Fruit fly (Drosophila melanogaster) whole organism, larva: ENCODE results near the gene wapl.

Source experiments
- noc ChIP-seq: fragments of 200-800 bp; sonication (Bioruptor generic); optimal IDR thresholded peaks from 3 replicates; lab custom pipeline; 2019; ENCODE audit warnings: missing biosample characterization, mild to moderate bottlenecking, missing genetic modification characterization, moderate library complexity

Gene wapl

DNA sequence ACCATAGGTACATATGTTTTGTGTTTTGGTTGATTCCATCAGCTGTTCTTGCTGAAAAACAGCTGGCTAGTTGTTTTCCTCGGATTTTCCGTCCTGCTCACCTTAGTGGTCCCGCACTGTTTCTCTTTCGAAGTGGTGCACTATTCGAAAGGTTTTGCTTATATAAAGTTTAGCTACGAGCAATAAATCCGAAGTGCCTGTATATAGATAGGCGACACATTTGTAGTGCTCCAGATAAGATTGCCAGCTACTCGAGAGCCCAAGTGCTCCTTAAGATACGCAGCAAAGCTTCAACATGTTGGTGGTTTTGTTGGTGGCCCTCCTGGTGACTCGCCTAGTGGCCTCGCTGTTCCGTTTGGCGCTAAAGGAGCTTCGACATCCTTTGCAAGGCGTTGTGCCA, 20.0 kb upstream of the wapl start, which contains the start of gene Cyp4ae1:
Cyp4ae1 (plus strand) TSS at position 206 of the 400 bp plus-strand sequence.
- TF ChIP-seq noc (tag; lab: Kevin White, UChicago) = no peak

DNA sequence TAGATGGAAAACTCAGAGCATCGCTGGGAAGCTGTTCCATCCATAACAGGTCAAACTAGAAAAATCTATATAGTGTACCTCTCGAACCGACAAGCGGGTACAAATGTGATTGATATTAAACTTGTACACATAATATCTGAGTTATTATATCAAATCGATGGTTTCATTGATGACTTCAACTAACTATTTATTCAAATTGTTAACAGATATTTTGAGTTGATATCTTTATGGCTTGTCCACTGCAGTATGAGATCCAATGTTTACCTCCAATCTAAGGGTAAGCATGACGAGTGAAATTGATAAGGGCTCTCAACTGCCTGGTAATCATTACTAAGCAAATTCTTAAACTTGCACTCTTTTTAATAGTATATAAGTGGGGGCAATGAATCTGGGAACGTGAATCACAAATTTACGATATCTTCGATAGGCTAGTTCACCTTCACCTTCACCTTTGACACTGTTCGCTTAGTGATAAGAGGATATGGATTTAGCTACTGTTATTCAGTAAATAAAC, 17.2 kb upstream of the wapl start, which contains the start of gene Cyp4d2:
Cyp4d2 (plus strand) TSS at position 51 of the 514 bp plus-strand sequence.
- TF ChIP-seq noc (tag; lab: Kevin White, UChicago) = no peak

DNA sequence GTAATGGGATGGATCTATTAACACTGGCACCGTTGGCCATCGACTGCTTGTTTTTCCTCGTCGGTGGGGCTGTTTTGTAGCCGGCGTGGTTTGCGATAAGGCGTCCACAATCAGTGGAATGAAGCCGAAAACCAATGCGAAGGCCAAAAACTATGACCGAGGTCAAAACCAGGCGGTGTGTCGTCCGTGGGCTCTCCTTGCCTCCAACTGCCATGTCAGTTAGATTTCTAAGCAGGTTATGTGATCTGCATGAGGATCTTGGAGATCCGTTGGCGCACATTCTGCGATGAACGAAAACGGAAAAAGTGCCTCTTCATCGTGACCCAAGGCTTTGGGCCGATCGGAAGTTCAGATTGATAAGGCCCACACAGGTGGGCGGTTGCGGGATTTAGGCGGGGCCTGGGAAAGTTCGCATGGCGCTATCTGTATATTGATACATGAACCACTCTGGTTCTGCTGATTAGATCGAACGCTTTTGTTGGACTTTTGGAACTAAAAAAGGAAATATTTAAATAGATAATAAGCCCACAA, 16.5 kb upstream of the wapl start, which contains the start of gene Cyp4d14:
Cyp4d14 (minus strand) TSS at position 51 of the 531 bp plus-strand sequence.
- no peak for TF ChIP-seq noc (tag; lab: Kevin White, UChicago)

DNA sequence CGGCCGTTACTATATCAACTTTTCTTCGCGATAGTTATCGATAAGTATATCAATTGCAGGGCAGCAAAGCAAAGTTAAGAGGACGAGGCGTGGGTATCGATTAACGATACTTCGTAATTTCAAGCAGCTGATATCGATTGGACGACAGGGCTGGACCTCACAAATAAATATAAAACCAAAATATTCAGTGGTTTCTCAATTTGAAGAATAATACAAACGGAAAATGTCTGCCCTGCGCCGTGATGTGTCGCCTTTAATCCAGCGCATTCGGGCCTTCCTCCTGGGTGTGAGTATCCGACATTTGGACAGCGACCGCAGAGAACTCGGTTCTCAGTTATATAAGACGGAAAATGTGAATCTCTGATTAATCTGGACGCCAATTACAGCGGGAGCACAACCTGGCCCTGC, 13.6 kb upstream of the wapl start, which contains the start of gene ND-B14.5A:
ND-B14.5A (plus strand) TSS at position 107 of the 408 bp plus-strand sequence.
- no peak for TF ChIP-seq noc (tag; lab: Kevin White, UChicago)

DNA sequence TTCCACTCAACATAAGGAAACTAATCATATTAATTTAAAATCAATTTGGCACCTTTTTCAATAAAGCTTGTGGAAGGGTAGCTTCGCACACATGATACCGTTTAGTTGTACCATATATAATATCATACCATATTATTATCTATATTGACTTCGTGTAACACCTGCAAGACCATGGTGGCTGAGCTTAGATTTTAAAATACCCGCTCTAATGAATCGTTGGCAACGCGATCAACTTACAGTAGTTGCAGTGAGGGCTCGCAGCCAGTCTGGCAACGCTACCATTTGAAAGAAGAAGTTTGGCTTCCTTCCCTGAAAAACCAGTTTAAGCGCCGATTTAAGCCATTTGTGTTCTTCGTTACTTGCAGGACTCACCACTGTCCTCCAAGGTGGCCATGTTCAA, 11.6 kb upstream of the wapl start:
- TF ChIP-seq noc (tag; lab: Kevin White, UChicago) = no peak

DNA sequence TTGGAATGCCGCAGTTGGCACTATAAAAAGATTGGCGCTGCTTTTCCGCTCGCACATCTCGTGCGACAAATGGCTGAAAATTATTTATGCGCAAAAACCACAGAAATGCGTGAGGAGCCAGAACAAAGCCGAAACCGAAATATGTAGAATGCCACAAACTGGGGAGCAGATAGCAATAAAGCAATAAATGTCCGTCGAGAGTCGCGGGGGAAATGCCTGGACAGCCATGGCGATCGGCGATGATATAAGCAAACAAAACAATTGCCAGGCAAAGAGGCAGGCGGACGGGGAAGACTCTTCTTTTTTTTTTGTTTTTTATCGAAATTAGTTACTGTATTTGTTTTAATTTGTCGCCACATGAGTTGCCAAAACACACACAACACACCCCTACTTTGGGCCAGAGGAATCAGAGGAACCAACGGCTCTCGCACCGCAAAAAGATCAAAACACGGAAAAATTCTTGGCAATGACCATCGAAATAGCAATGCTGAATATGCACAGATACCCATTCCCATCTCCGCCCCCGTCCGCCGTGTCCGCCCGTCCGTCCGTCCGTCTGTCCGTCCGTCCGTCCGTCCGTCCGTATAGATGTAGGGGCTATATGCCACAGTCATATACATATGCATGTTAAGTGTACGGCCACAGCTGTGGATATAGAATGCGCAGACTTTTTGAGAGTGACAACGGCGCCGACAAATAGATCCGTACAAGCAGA, 9.9 kb upstream of the wapl start:
- TF ChIP-seq noc (tag; lab: Kevin White, UChicago) = no peak

DNA sequence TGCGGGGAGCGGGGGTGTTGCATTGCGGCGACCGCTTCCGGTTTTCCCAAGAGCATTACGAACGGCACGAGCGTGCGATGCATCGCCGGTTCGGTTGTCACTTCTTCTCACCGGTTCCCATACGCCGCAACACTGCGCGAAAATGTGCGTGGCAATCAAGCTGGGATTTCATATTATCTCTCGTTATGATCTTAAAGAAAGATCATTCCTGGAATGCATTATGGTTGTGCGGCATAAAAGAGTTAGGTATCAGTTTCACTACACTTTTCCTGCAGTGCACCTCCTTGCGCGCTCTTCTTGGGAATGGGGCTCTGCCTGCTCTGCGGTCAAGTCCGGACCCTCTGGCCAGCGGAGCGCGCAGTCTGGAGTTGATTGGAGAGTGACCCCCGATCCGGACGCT, 7.3 kb upstream of the wapl start:
- TF ChIP-seq noc (tag; lab: Kevin White, UChicago) = no peak

DNA sequence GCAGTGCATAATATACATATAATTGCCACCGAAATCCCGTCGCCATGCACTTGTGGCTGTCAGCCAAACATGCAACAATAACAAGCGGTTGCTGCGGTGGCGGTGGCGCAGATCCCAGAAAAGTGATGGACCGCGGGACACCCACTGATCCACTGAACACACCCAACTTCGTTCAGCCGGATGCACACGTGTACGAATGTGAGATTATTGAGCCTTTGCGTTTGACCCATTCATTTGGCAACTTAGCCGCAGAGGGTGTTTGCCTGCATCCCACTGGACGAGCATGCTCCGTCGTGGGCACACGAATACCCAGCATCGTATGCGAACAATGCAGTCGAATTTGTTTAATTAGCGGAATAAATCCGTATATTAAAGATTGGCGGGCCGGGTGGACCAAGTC, 6.6 kb upstream of the wapl start:
- TF ChIP-seq noc (tag; lab: Kevin White, UChicago) = no peak

DNA sequence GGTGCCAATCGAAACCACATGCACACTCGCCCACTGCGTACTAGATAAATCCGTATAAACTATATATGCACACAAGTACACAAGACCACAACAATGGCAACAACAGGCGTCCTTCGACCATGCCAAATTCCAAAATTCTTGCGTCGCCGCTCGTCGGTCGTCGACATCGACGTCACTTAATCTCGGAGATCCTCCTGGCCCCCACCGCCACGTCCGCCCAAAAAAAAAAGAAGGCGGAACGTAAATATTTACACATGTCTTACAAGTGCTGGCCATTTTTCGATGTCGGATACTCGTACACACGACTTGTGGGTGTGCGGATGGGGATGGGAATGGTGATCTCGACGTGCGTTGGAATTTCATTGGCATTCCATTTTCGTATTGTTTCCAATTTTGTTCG, 4.6 kb upstream of the wapl start:
- TF ChIP-seq noc (tag; lab: Kevin White, UChicago) = no peak

DNA sequence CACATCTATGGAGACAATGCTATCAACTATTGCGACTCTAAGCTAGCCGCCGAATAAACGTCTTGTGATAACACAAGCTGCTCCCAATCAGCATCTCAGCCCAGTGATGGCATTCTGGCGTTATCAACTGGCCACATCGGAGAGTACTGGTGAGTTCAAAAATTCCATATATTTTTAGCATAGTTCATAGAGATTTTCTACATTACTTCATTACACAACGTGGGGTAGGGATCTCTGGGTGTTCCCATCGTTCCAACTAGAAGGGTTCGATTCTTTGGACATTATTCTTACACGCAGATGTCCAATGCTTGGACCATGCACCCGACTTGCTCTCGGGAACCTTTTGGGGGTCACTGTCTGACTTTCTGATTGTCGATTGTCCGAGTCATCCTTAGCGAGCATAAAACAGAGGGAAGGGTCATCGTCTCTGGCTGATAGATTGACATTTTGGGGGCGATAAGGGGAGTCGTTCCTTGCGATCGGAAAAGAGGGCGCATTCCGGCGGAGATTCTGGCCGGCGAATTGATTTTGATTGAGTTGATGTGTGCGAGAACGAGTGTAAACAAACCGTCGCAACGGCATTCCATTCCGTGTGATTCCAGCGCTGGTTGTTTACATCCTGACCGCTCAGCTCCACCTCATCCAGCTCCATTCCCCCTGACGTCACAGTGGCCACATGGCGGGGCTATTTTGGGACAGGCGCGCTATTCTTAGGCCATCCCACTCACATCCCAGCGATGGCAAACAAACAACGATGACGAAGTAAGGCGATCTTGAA, 3.5 kb upstream of the wapl start, which contains the start of the genes Cyp4d1 and CG3630:
Cyp4d1 (minus strand) TSS at position 51 of the 778 bp plus-strand sequence.
CG3630 (plus strand) TSS at position 67 of the 778 bp plus-strand sequence.
- peak; percentile 44 for TF ChIP-seq noc (tag; lab: Kevin White, UChicago)

DNA sequence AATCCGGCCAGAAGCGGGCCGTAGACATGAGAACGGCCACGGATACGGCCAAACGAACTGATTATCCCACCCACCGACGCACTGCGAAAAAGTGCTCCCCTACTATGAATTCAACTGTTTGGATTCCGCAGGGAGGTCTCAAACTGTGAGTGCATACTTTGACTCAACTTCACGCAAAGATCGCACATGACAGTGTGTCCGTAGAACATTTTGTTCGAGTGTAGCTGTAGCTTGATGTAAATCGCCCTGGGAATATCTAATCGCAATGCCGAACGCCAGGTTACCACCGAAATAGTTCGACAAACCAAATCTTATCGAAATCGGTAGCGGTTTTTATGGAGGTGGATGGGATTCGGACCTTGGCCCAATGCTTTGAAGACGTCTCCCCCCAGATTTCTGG, 2.2 kb upstream of the wapl start:
- TF ChIP-seq noc (tag; lab: Kevin White, UChicago) = no peak

DNA sequence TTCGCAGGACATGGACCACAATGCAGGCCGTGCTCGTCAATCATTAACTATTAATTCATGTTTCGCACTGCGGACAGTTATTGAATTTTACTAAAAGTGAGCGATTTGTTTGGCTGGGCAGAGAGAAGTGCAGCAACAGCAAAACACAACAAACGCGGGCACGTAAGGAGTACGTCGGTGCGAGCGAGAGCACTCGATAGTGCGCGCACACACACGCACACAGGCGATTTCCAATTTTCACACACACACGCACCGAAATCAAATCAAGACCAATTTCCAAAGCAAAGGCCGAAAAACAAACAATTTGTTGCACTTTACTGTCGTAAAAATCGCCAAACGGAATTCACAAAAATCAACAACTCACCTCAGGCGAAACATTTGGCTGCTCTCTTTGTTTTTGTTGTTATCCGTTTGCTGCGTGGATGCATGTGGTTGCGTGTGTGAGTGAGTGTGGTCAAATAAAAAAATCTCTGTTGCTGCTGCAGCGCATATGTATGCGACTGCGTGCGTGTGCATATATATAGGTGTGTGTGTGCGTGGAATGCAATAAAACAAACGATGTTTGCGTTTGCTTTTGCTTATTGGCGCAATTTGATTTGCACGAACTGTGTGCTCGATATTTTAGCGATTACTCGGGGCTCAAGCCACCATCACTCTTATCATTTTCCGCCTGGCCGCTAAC, 713 bp downstream of the wapl start:
- TF ChIP-seq noc (tag; lab: Kevin White, UChicago) = no peak

DNA sequence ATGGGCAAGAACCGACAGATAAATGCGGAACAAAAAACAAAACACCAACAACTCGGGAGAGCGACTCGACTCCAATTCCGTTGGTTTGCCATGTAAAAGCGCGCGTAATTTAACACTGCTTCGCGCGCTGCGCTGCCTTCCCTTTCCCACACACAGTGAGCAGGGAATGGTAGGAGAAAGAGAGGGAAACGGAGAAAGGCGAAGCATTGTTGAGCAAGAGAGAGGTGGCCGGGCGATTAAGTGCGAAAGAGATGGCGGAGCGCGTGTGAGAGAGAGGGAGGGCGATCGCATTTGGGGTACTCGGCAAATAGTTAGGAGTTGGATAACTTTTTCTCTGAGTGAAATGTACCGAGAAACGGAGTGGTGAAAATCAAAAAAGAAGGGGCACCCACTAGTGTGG, 2.9 kb downstream of the wapl start:
- no peak for TF ChIP-seq noc (tag; lab: Kevin White, UChicago)

DNA sequence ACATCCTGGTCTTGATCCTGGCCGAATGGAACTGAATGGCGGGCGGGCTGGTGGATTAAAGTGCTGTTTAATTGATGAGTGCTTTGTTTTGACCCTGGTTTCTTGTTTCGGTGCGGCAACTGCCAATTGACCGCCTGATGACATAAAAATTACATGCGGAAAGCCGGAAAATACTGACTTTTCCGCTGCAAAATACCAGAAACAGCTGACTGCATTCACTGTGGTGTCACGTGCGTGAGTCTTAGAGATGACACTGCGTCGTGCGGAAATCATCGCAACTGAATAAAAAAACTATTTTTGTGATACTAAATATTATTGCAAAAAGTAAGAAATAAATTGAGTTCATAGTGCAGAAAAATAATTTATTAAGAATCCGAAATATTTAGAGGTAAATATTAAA, 9.3 kb downstream of the wapl start, which contains the start of gene bcn92:
bcn92 (minus strand) TSS at position 170 of the 400 bp plus-strand sequence.
- TF ChIP-seq noc (tag; lab: Kevin White, UChicago) = peak; percentile 3

DNA sequence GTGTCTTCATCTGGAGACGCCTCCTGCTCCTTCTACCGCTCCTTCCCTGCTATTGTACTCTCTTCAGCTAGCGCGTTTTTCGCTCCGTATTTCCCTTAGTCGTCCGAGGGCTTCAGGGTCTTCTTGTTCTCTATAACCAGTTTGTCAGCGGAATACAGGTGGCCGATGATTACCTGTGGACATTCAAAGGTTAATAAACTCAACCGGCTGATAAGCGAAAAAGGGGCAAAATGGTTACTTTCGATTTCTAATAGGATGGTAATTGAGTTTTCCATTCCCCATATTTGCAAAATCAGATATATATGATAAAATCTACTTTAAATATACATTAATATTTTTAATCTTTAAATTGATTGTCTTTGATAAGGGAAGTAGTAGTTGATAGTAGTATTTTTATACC, 10.1 kb downstream of the wapl start:
- TF ChIP-seq noc (tag; lab: Kevin White, UChicago) = no peak
